Fruit fly (Drosophila melanogaster): ENCODE measurements around the gene CG4860.

The CG4860 gene

DNA sequence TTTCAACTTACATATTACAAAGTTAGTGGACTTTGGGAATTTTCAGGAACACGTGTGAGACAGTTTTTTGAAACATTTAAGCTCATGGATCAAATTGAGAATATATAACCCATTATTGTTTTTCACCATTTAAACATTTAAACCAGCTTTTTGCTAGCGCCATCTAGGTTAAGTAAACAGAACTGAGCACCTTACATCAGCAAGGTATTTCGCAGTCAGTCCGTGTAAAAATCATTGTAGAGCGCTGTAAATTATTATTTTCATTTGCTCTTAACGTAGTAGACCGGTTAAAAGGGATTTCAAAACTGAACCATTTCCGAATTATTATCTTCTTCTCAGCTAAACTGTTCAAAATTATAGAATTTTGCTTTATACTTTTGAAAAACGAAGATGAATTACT is 829 bp upstream of the CG4860 start, which contains the start of gene Rsbp15:
Rsbp15 (plus strand) TSS at position 295 of the 400 bp plus-strand sequence.
- TF ChIP-seq CG7101 (tag; optimal IDR thresholded peaks at IDR 0.05) (no peak), bab1 (GFP tag; optimal IDR thresholded peaks at IDR 0.05) (no peak), CG12768 (GFP tag; optimal IDR thresholded peaks at IDR 0.05) (no peak)

DNA sequence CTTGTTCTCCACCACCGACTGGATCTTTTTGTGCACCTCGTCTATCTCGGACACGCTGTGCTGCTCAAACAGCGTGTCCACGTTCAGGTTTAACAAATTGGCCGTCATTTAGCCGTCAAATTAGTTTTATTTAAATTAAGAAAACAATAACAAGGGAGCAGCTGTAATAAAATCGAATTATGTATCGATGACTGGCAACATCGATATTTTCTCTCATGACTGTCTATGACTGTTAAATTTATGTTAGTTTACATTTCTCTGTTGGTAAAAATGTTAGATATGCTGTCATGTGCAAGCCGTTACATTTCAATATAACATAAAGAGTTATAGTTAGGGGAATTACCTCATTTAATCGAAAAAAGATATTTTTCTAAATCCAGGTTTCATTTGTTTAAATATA is 1.8 kb downstream of the CG4860 start, which contains the start of gene Cog1:
Cog1 (minus strand) TSS at position 190 of the 400 bp plus-strand sequence.
- peak; percentile 71 for TF ChIP-seq kay (GFP tag; ENCODE audit: borderline replicate concordance)
- TF ChIP-seq CG7045 (GFP tag; optimal IDR thresholded peaks at IDR 0.05), result no peak
- TF ChIP-seq tj (GFP tag; optimal IDR thresholded peaks at IDR 0.05), result no peak
- no peak for TF ChIP-seq pad (GFP tag; optimal IDR thresholded peaks at IDR 0.05)
- no peak for TF ChIP-seq Hr96 (GFP tag; optimal IDR thresholded peaks at IDR 0.05)
- no peak for TF ChIP-seq cic (GFP tag; optimal IDR thresholded peaks at IDR 0.05)
- TF ChIP-seq toe (GFP tag; optimal IDR thresholded peaks at IDR 0.05), result no peak
- no peak for TF ChIP-seq CG1620 (GFP tag; optimal IDR thresholded peaks at IDR 0.05)

DNA sequence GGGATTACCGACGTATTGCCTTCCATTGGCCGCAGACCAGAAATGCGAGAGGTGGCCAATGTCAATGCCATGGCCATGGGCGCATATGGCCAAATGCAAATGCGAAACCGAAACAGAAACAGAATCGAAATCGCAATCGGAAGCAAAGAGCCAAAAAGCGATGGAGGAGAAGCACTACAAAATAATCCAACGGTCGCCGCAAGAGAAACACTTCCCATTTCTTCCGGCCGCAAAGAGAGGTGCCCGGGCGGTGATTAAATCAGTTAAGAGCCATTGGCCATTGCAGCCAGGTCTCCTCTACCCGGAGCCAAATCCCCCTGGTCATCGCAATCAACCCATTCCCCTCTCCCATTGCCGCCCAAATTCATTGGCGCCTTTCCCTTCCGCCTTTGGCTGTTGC is 7.1 kb downstream of the CG4860 start, which contains the start of gene CG14742:
CG14742 (plus strand) TSS at position 301 of the 400 bp plus-strand sequence.
- TF ChIP-seq CG14711 (tag; optimal IDR thresholded peaks at IDR 0.05) (no peak), CG11617 (GFP tag; optimal IDR thresholded peaks at IDR 0.05) (peak; percentile 20)

DNA sequence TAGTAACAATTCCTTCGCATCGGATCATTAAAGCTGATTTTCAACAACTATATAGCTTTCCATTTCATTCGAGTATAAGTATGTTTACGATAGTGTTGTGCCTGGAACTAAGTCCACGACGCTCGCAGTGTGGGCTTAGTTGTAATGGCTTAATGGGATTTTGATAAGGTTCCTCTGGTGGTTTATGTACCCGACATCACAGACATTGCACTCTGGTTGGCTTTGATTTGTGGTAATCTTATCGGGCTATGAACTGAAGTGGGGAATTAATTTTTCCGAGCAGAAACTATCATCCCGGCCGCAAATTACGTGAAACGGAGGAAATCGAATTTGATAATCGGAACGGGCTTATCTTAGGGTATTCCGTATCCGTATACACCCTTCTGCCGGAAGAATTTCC is 9.7 kb downstream of the CG4860 start:
- no peak for TF ChIP-seq kay (GFP tag; ENCODE audit: borderline replicate concordance)
- TF ChIP-seq Hr96 (GFP tag; optimal IDR thresholded peaks at IDR 0.05), result no peak
- no peak for TF ChIP-seq ovo (GFP tag; optimal IDR thresholded peaks at IDR 0.05)
- no peak for TF ChIP-seq cic (GFP tag; optimal IDR thresholded peaks at IDR 0.05)
- no peak for TF ChIP-seq CG7101 (tag; optimal IDR thresholded peaks at IDR 0.05)
- no peak for TF ChIP-seq CG5204 (GFP tag; optimal IDR thresholded peaks at IDR 0.05)
- no peak for TF ChIP-seq tj (GFP tag; optimal IDR thresholded peaks at IDR 0.05)
- no peak for TF ChIP-seq CG11617 (GFP tag; optimal IDR thresholded peaks at IDR 0.05)

DNA sequence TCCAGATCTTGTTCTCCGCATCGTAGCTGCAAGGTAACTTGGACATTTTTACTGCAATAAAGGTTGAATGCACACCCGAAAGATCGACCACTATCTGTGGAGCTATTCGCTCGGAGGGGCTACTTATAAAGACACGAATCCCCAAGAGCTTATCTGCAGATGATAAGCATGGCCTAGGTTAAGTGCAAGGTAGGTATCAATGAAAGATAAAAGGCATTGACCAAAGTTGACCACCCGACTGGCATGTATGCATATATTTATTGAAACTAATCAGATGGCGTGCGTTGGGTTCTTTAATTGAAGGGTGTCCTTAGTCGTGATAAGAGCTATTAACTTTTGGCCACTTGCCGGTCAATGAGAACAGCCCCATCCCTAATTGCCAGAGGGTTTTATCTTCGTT is 11.0 kb downstream of the CG4860 start, which contains the start of gene CG4830:
CG4830 (minus strand) TSS at position 101 of the 400 bp plus-strand sequence.
- TF ChIP-seq ovo (GFP tag; optimal IDR thresholded peaks at IDR 0.05) (no peak), toe (GFP tag; optimal IDR thresholded peaks at IDR 0.05) (no peak), pad (GFP tag; optimal IDR thresholded peaks at IDR 0.05) (no peak), CG33017 (tag; optimal IDR thresholded peaks at IDR 0.05) (no peak), Crg-1 (GFP tag; optimal IDR thresholded peaks at IDR 0.05) (no peak), cnc (optimal IDR thresholded peaks at IDR 0.05) (no peak), Mnt (GFP tag; optimal IDR thresholded peaks at IDR 0.05) (no peak), bab1 (GFP tag; optimal IDR thresholded peaks at IDR 0.05) (no peak), CG12768 (GFP tag; optimal IDR thresholded peaks at IDR 0.05) (no peak), CG7101 (tag; optimal IDR thresholded peaks at IDR 0.05) (no peak), Clk (GFP tag; optimal IDR thresholded peaks at IDR 0.05) (no peak), kay (GFP tag; ENCODE audit: borderline replicate concordance) (no peak), CG11617 (GFP tag; optimal IDR thresholded peaks at IDR 0.05) (no peak), cic (GFP tag; optimal IDR thresholded peaks at IDR 0.05) (no peak), Hr96 (GFP tag; optimal IDR thresholded peaks at IDR 0.05) (no peak), CG14711 (tag; optimal IDR thresholded peaks at IDR 0.05) (no peak), CG7045 (GFP tag; optimal IDR thresholded peaks at IDR 0.05) (no peak), CG1620 (GFP tag; optimal IDR thresholded peaks at IDR 0.05) (no peak), tj (GFP tag; optimal IDR thresholded peaks at IDR 0.05) (no peak)

DNA sequence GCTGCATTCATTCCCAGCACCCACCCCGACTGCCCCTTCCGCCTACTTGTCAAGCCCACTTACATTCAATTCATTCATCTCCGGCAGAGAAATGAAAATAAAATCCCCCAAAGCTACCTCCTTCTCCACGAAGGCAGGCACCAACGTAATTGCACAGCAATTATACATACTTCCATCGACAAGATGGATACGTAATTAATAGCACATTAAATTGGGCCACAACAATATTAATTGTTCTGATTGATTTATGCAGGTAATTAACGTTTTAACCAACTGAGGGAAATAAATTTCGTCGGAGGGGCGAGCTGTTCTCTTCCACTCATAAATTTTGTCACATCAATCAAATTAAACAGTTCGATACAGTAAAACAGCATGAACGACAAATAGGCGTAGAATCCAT is 23.6 kb downstream of the CG4860 start, which contains the start of gene Adk1:
Adk1 (plus strand) TSS at position 301 of the 400 bp plus-strand sequence.
- TF ChIP-seq CG5204 (GFP tag; optimal IDR thresholded peaks at IDR 0.05) (no peak), CG12768 (GFP tag; optimal IDR thresholded peaks at IDR 0.05) (no peak), toe (GFP tag; optimal IDR thresholded peaks at IDR 0.05) (no peak), Clk (GFP tag; optimal IDR thresholded peaks at IDR 0.05) (no peak), ovo (GFP tag; optimal IDR thresholded peaks at IDR 0.05) (no peak), kay (GFP tag; ENCODE audit: borderline replicate concordance) (no peak), Crg-1 (GFP tag; optimal IDR thresholded peaks at IDR 0.05) (no peak), tj (GFP tag; optimal IDR thresholded peaks at IDR 0.05) (no peak), Mnt (GFP tag; optimal IDR thresholded peaks at IDR 0.05) (no peak), CG1620 (GFP tag; optimal IDR thresholded peaks at IDR 0.05) (no peak), CG7045 (GFP tag; optimal IDR thresholded peaks at IDR 0.05) (no peak), cic (GFP tag; optimal IDR thresholded peaks at IDR 0.05) (no peak), Hr96 (GFP tag; optimal IDR thresholded peaks at IDR 0.05) (no peak)

DNA sequence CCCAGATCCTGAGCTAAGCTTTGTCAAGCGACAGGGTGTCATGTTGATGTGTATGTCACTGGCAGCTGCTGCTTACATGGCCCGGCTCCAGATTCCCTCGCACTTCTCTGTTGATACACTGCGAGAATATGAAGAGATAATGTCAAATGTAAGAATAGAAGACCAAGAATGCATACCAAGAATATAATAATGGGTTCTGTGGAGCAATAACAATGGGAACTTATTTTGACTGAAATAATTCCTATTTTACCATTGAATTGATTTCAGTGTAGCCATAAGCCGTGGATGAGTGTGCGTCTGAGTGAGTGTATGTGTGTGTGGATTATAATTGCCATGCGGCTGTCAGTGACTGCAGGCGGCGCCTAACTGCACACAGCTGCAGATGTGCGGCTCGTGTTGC is 25.2 kb downstream of the CG4860 start:
- TF ChIP-seq CG7045 (GFP tag; optimal IDR thresholded peaks at IDR 0.05) (no peak), Hr96 (GFP tag; optimal IDR thresholded peaks at IDR 0.05) (no peak)

DNA sequence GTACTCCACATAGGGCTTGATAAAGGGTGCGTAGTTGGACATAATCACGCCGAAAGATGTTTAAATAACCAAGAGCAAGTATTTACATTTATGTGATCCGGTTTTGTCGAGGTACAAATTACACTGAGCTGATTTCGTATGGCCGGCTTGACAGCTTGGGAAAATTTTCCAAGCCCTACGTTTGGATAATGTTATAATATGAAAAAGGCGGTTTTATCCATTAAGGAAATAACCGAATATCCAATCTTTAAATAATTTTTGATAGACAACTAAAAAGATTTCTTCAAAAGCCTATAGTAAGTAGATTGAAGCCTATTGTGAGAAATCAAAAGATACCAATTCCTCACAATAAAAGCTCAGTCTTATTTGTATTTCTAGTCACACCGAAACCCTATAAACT is 26.4 kb downstream of the CG4860 start, which contains the start of the genes eIF3d2 and CG43450:
eIF3d2 (minus strand) TSS at position 101 of the 400 bp plus-strand sequence.
CG43450 (plus strand) TSS at position 384 of the 400 bp plus-strand sequence.
- no peak for TF ChIP-seq Clk (GFP tag; optimal IDR thresholded peaks at IDR 0.05)
- TF ChIP-seq CG7101 (tag; optimal IDR thresholded peaks at IDR 0.05), result no peak
- no peak for TF ChIP-seq Crg-1 (GFP tag; optimal IDR thresholded peaks at IDR 0.05)

Data from whole organism, adult.